Fruit fly (Drosophila melanogaster): ENCODE data around the gene bor.

dm6 chr3R:16272185-16272584, 8.3 kb upstream of the bor start, which contains the start of the genes Mat89Ba and gish:
- TF ChIP-seq CG4496 (GFP tag; IDR thresholded peaks at IDR 0.05) (no peak), Pif1A (GFP tag; optimal IDR thresholded peaks at IDR 0.05) (no peak), CG12605 (GFP tag; IDR thresholded peaks at IDR 0.05) (no peak), rn (GFP tag; IDR thresholded peaks at IDR 0.05) (no peak), CG13204 (GFP tag; optimal IDR thresholded peaks at IDR 0.05) (no peak), EcR (GFP tag; optimal IDR thresholded peaks at IDR 0.05) (no peak), Ets98B (GFP tag; IDR thresholded peaks at IDR 0.05) (no peak), CG8301 (tag; optimal IDR thresholded peaks at IDR 0.05) (no peak), Snoo (tag; optimal IDR thresholded peaks at IDR 0.05) (no peak), CG15710 (tag; optimal IDR thresholded peaks at IDR 0.05) (no peak), fd96Ca (GFP tag; IDR thresholded peaks at IDR 0.05) (no peak), CG34367 (tag; optimal IDR thresholded peaks at IDR 0.05) (no peak), CG17806 (tag; optimal IDR thresholded peaks at IDR 0.05) (no peak), CG8159 (tag; optimal IDR thresholded peaks at IDR 0.05) (no peak)

Measured in whole organism, pupa.